Worm (Caenorhabditis elegans): ENCODE measurements around the gene Y71H2AM.12.

ce11 chrIII:2756260-2756659 is 22.4 kb upstream of the Y71H2AM.12 start, which contains the start of gene gldi-9:
- TF ChIP-seq dao-5 (tag; optimal IDR thresholded peaks at IDR 0.05), result no peak
- no peak for TF ChIP-seq him-1 (tag; optimal IDR thresholded peaks at IDR 0.05)
